Worm (Caenorhabditis elegans): ENCODE data around the gene cash-1.

The cash-1 gene

DNA sequence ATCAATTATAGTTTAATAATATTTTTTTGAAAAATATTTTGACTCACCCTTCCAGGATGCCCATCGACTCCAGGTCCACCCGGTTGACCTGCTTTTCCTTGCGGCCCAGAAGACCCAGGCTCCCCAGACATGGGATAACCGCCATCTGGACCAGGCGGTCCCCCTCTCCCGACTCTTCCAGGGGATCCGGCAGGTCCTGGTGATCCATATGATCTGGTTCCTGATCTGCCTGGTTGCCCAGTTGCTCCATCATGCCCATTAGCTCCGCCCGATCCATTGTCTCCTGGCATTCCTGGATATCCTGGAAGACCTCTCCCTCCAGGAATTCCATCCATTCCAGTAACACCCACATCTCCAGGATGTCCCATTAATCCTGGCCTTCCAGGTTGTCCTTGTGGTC, 31.6 kb downstream of the cash-1 start:
- no peak for TF ChIP-seq egl-18 (GFP tag; IDR thresholded peaks at IDR 0.05)
- TF ChIP-seq ZK185.1 (tag; optimal IDR thresholded peaks at IDR 0.05; ENCODE audit: poor library complexity, severe bottlenecking): no peak
- TF ChIP-seq Y56A3A.18 (GFP tag; IDR thresholded peaks at IDR 0.05): no peak
- TF ChIP-seq F10E7.11 (tag; optimal IDR thresholded peaks at IDR 0.05): no peak
- TF ChIP-seq madf-6 (GFP tag; IDR thresholded peaks at IDR 0.05): no peak
- TF ChIP-seq ztf-28 (GFP tag; IDR thresholded peaks at IDR 0.05): no peak
- TF ChIP-seq rcor-1 (GFP tag; IDR thresholded peaks at IDR 0.05): no peak
- TF ChIP-seq ztf-26 (tag; optimal IDR thresholded peaks at IDR 0.05): no peak
- TF ChIP-seq B0035.1 (tag; optimal IDR thresholded peaks at IDR 0.05): no peak

- TF ChIP-seq nhr-80 (tag; optimal IDR thresholded peaks at IDR 0.05) (peak; percentile 48), hmg-1.2 (GFP tag; IDR thresholded peaks at IDR 0.05) (peak; percentile 82), ama-1 (optimal IDR thresholded peaks at IDR 0.05) (no peak), ama-1 (GFP tag; optimal IDR thresholded peaks at IDR 0.05) (no peak)
Measured at ce11 chrV:10395173-10395766, 33.2 kb downstream of the cash-1 start, which contains the start of the genes col-151 and ugt-1. TSS of gene col-151 (minus strand) at chrV:10395223. TSS of gene ugt-1 (plus strand) at chrV:10395663.

DNA sequence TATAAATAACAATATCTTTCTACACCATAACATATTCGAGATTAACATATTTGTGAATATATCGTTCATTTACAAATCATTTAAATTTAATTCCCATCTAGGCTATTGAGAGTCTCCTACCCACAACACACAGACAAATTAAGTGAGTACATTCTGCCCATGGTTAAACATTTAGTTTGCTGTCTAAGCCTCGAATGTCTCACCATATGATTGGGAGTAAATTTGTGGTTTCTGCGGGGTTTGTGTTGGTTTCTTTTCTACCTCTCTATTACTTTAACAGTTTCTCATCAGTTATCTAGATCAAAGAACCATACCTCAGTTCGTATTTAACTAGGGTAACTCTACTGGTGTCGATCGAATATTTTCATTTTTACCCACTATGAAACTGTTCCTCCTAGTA, 36.4 kb downstream of the cash-1 start, which contains the start of gene ugt-2:
Gene ugt-2, plus strand, starts transcription at position 371 of the 400 bp plus-strand sequence.
- TF ChIP-seq bed-1 (GFP tag; IDR thresholded peaks at IDR 0.05) (no peak), K12H6.12 (tag; optimal IDR thresholded peaks at IDR 0.05) (no peak), lir-1 (GFP tag; conservative IDR thresholded peaks at IDR 0.05) (no peak), nhr-80 (tag; optimal IDR thresholded peaks at IDR 0.05) (peak; percentile 42), ztf-18 (tag; optimal IDR thresholded peaks at IDR 0.05) (no peak)

DNA sequence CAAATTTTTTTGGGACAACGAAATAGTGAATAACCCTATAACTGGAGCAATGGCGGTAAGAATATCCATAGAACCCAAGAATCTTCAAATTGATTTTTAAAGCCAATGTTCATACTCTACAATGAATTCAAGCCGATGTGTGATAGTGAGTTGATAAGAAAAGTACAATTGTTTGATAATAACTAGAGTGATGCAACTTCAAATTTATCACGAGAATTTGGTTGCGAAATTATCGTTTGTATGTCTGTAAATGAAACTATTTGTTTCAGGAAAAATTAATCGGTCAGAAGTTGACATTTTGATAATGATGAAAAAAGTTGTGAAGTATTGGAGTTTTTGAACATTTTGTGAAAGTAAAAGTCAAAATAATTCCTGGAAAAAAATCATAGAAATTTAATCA, 37.2 kb downstream of the cash-1 start:
- TF ChIP-seq nhr-80 (tag; optimal IDR thresholded peaks at IDR 0.05) (peak; percentile 93), lir-1 (GFP tag; conservative IDR thresholded peaks at IDR 0.05) (no peak), cebp-1 (GFP tag; IDR thresholded peaks at IDR 0.05) (peak; percentile 84), cebp-1 (tag; optimal IDR thresholded peaks at IDR 0.05) (peak; percentile 86), K11D2.4 (GFP tag; IDR thresholded peaks at IDR 0.05) (no peak), ztf-25 (GFP tag; IDR thresholded peaks at IDR 0.05) (no peak), ets-4 (GFP tag; optimal IDR thresholded peaks at IDR 0.05) (peak; percentile 32), egl-18 (GFP tag; IDR thresholded peaks at IDR 0.05) (no peak), ceh-58 (GFP tag; IDR thresholded peaks at IDR 0.05) (no peak)

- TF ChIP-seq akir-1 (GFP tag; optimal IDR thresholded peaks at IDR 0.05): no peak
Measured at ce11 chrV:10402804-10403203, 40.7 kb downstream of the cash-1 start, which contains the start of gene F15H10.8. TSS of gene F15H10.8 (minus strand) at chrV:10402904.

- TF ChIP-seq nhr-80 (tag; optimal IDR thresholded peaks at IDR 0.05) (peak; percentile 74), K12H6.12 (tag; optimal IDR thresholded peaks at IDR 0.05) (no peak)
Measured at ce11 chrV:10404701-10405100, 42.6 kb downstream of the cash-1 start.

ce11 chrV:10406313-10406712, 44.3 kb downstream of the cash-1 start, which contains the start of gene F15H10.7:
TSS of gene F15H10.7 (minus strand) at chrV:10406413.
- TF ChIP-seq tbp1 (GFP tag; optimal IDR thresholded peaks at IDR 0.05) (no peak), him-1 (tag; optimal IDR thresholded peaks at IDR 0.05) (no peak), rec-8 (tag; optimal IDR thresholded peaks at IDR 0.05) (no peak), ztf-6 (GFP tag; IDR thresholded peaks at IDR 0.05) (no peak)

All from whole organism, young adult.